Fruit fly (Drosophila melanogaster) whole organism, pupa: Measurements from ENCODE around the gene CG12155.

Experiments used
- CG12605 ChIP-seq: fragments of 200-800 bp; sonication (Bioruptor generic); IDR thresholded peaks from 2 replicates; pipeline ENCODE4 v1.3.6; 2022; ENCODE audit warnings: missing biosample characterization, missing genetic modification characterization
- CG13204 ChIP-seq: fragments of 200-800 bp; sonication (Bioruptor generic); optimal IDR thresholded peaks from 2 replicates; lab custom pipeline; 2018; ENCODE audit warnings: missing biosample characterization, mild to moderate bottlenecking, missing genetic modification characterization, moderate library complexity
- CG15710 ChIP-seq: fragments of 200-800 bp; sonication (Bioruptor generic); optimal IDR thresholded peaks from 2 replicates; lab custom pipeline; 2018; ENCODE audit warnings: missing biosample characterization, mild to moderate bottlenecking, missing genetic modification characterization, moderate library complexity
- CG17806 ChIP-seq: fragments of 200-800 bp; sonication (Bioruptor generic); optimal IDR thresholded peaks from 2 replicates; lab custom pipeline; 2018; ENCODE audit warnings: missing biosample characterization, mild to moderate bottlenecking, missing genetic modification characterization, moderate library complexity
- CG32121 ChIP-seq: fragments of 200-800 bp; sonication (Bioruptor generic); IDR thresholded peaks from 2 replicates; pipeline ENCODE4 v1.3.6; 2022; ENCODE audit warnings: missing biosample characterization, missing genetic modification characterization
- CG34367 ChIP-seq: fragments of 200-800 bp; sonication (Bioruptor generic); optimal IDR thresholded peaks from 2 replicates; lab custom pipeline; 2018; ENCODE audit warnings: missing biosample characterization, mild to moderate bottlenecking, missing genetic modification characterization
- CG4496 ChIP-seq: fragments of 200-800 bp; sonication (Bioruptor generic); IDR thresholded peaks from 3 replicates; pipeline ENCODE4 v1.3.6; 2022; ENCODE audit warnings: missing biosample characterization, missing genetic modification characterization
- CG9948 ChIP-seq: fragments of 200-800 bp; sonication (Bioruptor generic); optimal IDR thresholded peaks from 2 replicates; lab custom pipeline; 2018; ENCODE audit warnings: missing biosample characterization, mild to moderate bottlenecking, missing genetic modification characterization, moderate library complexity
- D1 ChIP-seq: fragments of 200-800 bp; sonication (Bioruptor generic); optimal IDR thresholded peaks from 2 replicates; lab custom pipeline; 2018; ENCODE audit warnings: missing biosample characterization, mild to moderate bottlenecking, missing genetic modification characterization, moderate library complexity
- EcR ChIP-seq: fragments of 200-800 bp; sonication (Bioruptor generic); optimal IDR thresholded peaks from 3 replicates; lab custom pipeline; 2019; ENCODE audit warnings: missing biosample characterization, missing genetic modification characterization, mild to moderate bottlenecking, moderate library complexity, missing genetic modification reagents
- Pif1A ChIP-seq: fragments of 200-800 bp; sonication (Bioruptor generic); optimal IDR thresholded peaks from 3 replicates; lab custom pipeline; 2016; ENCODE audit warnings: missing biosample characterization, missing genetic modification characterization
- Snoo ChIP-seq: fragments of 200-800 bp; sonication (Bioruptor generic); optimal IDR thresholded peaks from 3 replicates; lab custom pipeline; 2017; ENCODE audit warnings: missing biosample characterization, mild to moderate bottlenecking, missing genetic modification characterization, inconsistent platforms
- rn ChIP-seq: fragments of 200-800 bp; sonication (Bioruptor generic); IDR thresholded peaks from 2 replicates; pipeline ENCODE4 v1.3.6; 2022; ENCODE audit warnings: missing biosample characterization, missing genetic modification characterization

DNA sequence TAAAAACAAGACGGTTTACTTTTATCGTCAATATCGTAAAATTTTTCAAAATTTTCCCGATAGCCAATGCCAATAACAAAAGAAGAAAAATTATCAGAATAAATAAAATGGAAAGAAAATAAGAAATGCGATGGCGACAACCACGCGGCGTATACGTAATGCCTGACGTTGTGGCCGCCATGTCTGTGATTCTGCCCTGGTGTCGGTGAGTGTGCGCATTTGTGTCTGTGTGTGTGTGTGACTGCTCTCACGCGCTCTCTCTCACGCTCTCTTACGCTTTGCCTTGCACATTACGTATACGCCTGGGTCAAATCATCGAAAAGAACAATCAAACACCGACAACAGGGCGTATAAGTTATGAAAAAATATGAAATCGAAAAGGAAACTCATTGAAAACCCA is 33.7 kb upstream of the CG12155 start:
- peak; percentile 14 for TF ChIP-seq CG17806 (tag; lab: Kevin White, UChicago)
- peak; percentile 72 for TF ChIP-seq CG4496 (GFP tag; lab: Robert Waterston, UW)
- peak; percentile 0 for TF ChIP-seq Snoo (tag; lab: Kevin White, UChicago)
- TF ChIP-seq EcR: no peak
- TF ChIP-seq CG32121 (GFP tag; lab: Robert Waterston, UW): no peak
- peak; percentile 40 for TF ChIP-seq CG13204 (GFP tag; lab: Kevin White, UChicago)
- peak; percentile 23 for TF ChIP-seq CG34367 (tag; lab: Kevin White, UChicago)
- no peak for TF ChIP-seq D1 (tag; lab: Kevin White, UChicago)
- TF ChIP-seq rn (GFP tag; lab: Robert Waterston, UW): no peak
- peak; percentile 23 for TF ChIP-seq CG15710 (tag; lab: Kevin White, UChicago)
- peak; percentile 70 for TF ChIP-seq CG12605 (GFP tag; lab: Robert Waterston, UW)
- no peak for TF ChIP-seq CG9948 (tag; lab: Kevin White, UChicago)
- TF ChIP-seq Pif1A (GFP tag; lab: Kevin White, UChicago): no peak
